Fruit fly (Drosophila melanogaster) whole organism, wandering third instar larva: ENCODE measurements around the gene CG3544.

Experiments used
- Dif ChIP-seq: fragments of 200-275, 200-300 bp; sonication (Bioruptor generic); optimal IDR thresholded peaks from 2 replicates; lab custom pipeline; 2018; ENCODE audit warnings: missing biosample characterization, missing genetic modification characterization; ENCODE audit not compliant: partially characterized antibody
- Hr78 ChIP-seq: fragments of >200 bp; optimal IDR thresholded peaks from 2 replicates; lab custom pipeline; 2017; ENCODE audit warnings: missing biosample characterization, missing genetic modification characterization

dm6 chr2L:780851-781250 lies 3.3 kb upstream of the CG3544 start:
- TF ChIP-seq Dif (no peak), Hr78 (GFP tag; lab: Kevin White, UChicago) (no peak)
